Fruit fly (Drosophila melanogaster) whole organism, embryonic: ENCODE data around the gene SmE.

Experiments used
- Bgb ChIP-seq: fragments of 200-800 bp; sonication (Bioruptor generic); IDR thresholded peaks from 2 replicates; pipeline ENCODE4 v1.3.6; 2022; ENCODE audit warnings: missing biosample characterization, missing genetic modification characterization; ENCODE audit not compliant: partially characterized antibody
- C15 ChIP-seq: fragments of 200-800 bp; sonication (Bioruptor generic); IDR thresholded peaks from 3 replicates; pipeline ENCODE4 v1.3.6; 2022; ENCODE audit warnings: missing biosample characterization, missing genetic modification characterization
- CG10267 ChIP-seq: fragments of 200-800 bp; sonication (Bioruptor generic); optimal IDR thresholded peaks from 2 replicates; lab custom pipeline; 2018; ENCODE audit warnings: missing biosample characterization, mild to moderate bottlenecking, missing genetic modification characterization, moderate library complexity
- CG11696 ChIP-seq: fragments of 200-800 bp; sonication (Bioruptor generic); IDR thresholded peaks from 2 replicates; pipeline ENCODE4 v1.3.6; 2022; ENCODE audit warnings: missing biosample characterization, missing genetic modification characterization
- CG12219 ChIP-seq: fragments of 200-800 bp; sonication (Bioruptor generic); optimal IDR thresholded peaks from 3 replicates; lab custom pipeline; 2018; ENCODE audit warnings: missing biosample characterization, mild to moderate bottlenecking, missing genetic modification characterization
- CG13287 ChIP-seq: fragments of 200-800 bp; sonication (Bioruptor generic); IDR thresholded peaks from 2 replicates; pipeline ENCODE4 v1.3.6; 2022; ENCODE audit warnings: missing biosample characterization, missing genetic modification characterization; ENCODE audit not compliant: partially characterized antibody
- CG15011 ChIP-seq: fragments of 200-800 bp; sonication (Bioruptor generic); optimal IDR thresholded peaks from 3 replicates; lab custom pipeline; 2018; ENCODE audit warnings: missing biosample characterization, mild to moderate bottlenecking, missing genetic modification characterization
- CG15269 ChIP-seq: fragments of 200-800 bp; sonication (Bioruptor generic); optimal IDR thresholded peaks from 2 replicates; lab custom pipeline; 2018; ENCODE audit warnings: missing biosample characterization, mild to moderate bottlenecking, missing genetic modification characterization, moderate library complexity
- CG2199 ChIP-seq: fragments of 200-800 bp; sonication (Bioruptor generic); IDR thresholded peaks from 3 replicates; pipeline ENCODE4 v1.3.6; 2022; ENCODE audit warnings: missing biosample characterization, missing genetic modification characterization
- CG2875 ChIP-seq: fragments of 200-800 bp; sonication (Bioruptor generic); optimal IDR thresholded peaks from 2 replicates; lab custom pipeline; 2017; ENCODE audit warnings: missing biosample characterization, mild to moderate bottlenecking, missing genetic modification characterization, missing genetic modification reagents
- CG30431 ChIP-seq: fragments of 200-800 bp; sonication (Bioruptor generic); optimal IDR thresholded peaks from 2 replicates; lab custom pipeline; 2017; ENCODE audit warnings: missing biosample characterization, missing genetic modification characterization
- CG3995 ChIP-seq: fragments of 200-800 bp; sonication (Bioruptor generic); optimal IDR thresholded peaks from 3 replicates; lab custom pipeline; 2016; ENCODE audit warnings: missing biosample characterization, missing genetic modification characterization
- CG42726 ChIP-seq: fragments of 200-800 bp; sonication (Bioruptor generic); IDR thresholded peaks from 2 replicates; pipeline ENCODE4 v1.3.6; 2022; ENCODE audit warnings: missing biosample characterization, missing genetic modification characterization; ENCODE audit not compliant: partially characterized antibody
- CG6254 ChIP-seq: fragments of 200-800 bp; sonication (Bioruptor generic); optimal IDR thresholded peaks from 3 replicates; lab custom pipeline; 2017; ENCODE audit warnings: mild to moderate bottlenecking, missing biosample characterization, missing genetic modification reagents, missing genetic modification characterization
- CG7372 ChIP-seq: fragments of 200-800 bp; sonication (Bioruptor generic); IDR thresholded peaks from 2 replicates; pipeline ENCODE4 v1.3.6; 2022; ENCODE audit warnings: missing biosample characterization, missing genetic modification characterization
- CG7839 ChIP-seq: fragments of 200-800 bp; sonication (Bioruptor generic); optimal IDR thresholded peaks from 3 replicates; lab custom pipeline; 2018; ENCODE audit warnings: missing biosample characterization, mild to moderate bottlenecking, missing genetic modification characterization, moderate library complexity
- Dad ChIP-seq: fragments of 200-800 bp; sonication (Bioruptor generic); optimal IDR thresholded peaks from 3 replicates; lab custom pipeline; 2016; ENCODE audit warnings: missing biosample characterization, missing genetic modification characterization
- Ets97D ChIP-seq: fragments of 200-800 bp; sonication (Bioruptor generic); optimal IDR thresholded peaks from 3 replicates; lab custom pipeline; 2016; ENCODE audit warnings: missing biosample characterization, missing genetic modification characterization
- Kr ChIP-seq: fragments of 200-800 bp; sonication (Bioruptor generic); optimal IDR thresholded peaks from 2 replicates; lab custom pipeline; 2017; ENCODE audit warnings: missing biosample characterization, mild to moderate bottlenecking, missing genetic modification characterization
- NC2β ChIP-seq: fragments of 200-800 bp; sonication (Bioruptor generic); optimal IDR thresholded peaks from 2 replicates; lab custom pipeline; 2016; ENCODE audit warnings: missing biosample characterization, missing genetic modification characterization
- NFAT ChIP-seq: fragments of 200-800 bp; sonication (Bioruptor generic); IDR thresholded peaks from 2 replicates; pipeline ENCODE4 v1.3.6; 2022; ENCODE audit warnings: missing biosample characterization, missing genetic modification characterization
- NK7.1 ChIP-seq: fragments of 200-800 bp; sonication (Bioruptor generic); optimal IDR thresholded peaks from 3 replicates; lab custom pipeline; 2016; ENCODE audit warnings: missing biosample characterization, missing genetic modification characterization
- Nf-YA ChIP-seq: fragments of 200-800 bp; sonication (Bioruptor generic); IDR thresholded peaks from 2 replicates; pipeline ENCODE4 v1.3.6; 2022; ENCODE audit warnings: missing biosample characterization, missing genetic modification characterization
- Opbp ChIP-seq: fragments of 200-800 bp; sonication (Bioruptor generic); IDR thresholded peaks from 3 replicates; pipeline ENCODE4 v1.3.6; 2022; ENCODE audit warnings: missing biosample characterization, missing genetic modification characterization; ENCODE audit not compliant: partially characterized antibody
- Scr ChIP-seq: fragments of 200-800 bp; sonication (Bioruptor generic); IDR thresholded peaks from 2 replicates; pipeline ENCODE4 v1.3.6; 2022; ENCODE audit warnings: missing biosample characterization, missing genetic modification characterization; ENCODE audit not compliant: partially characterized antibody
- Spps ChIP-seq: fragments of 200-800 bp; sonication (Bioruptor generic); optimal IDR thresholded peaks from 2 replicates; lab custom pipeline; 2018; ENCODE audit warnings: missing biosample characterization, mild to moderate bottlenecking, missing genetic modification characterization
- Ssrp ChIP-seq: fragments of 200-800 bp; sonication (Bioruptor generic); optimal IDR thresholded peaks from 2 replicates; lab custom pipeline; 2018; ENCODE audit warnings: missing biosample characterization, mild to moderate bottlenecking, missing genetic modification characterization, moderate library complexity
- Stat92E ChIP-seq, 3 experiments: fragments of >200 bp in 2 of 3; fragments of 200-800 bp in 1 of 3; sonication (Bioruptor generic) in 1 of 3; optimal IDR thresholded peaks; 2 replicates each; lab custom pipeline; 2017 to 2019; ENCODE audit warnings: missing biosample characterization in 3 of 3, missing genetic modification characterization in 3 of 3, mild to moderate bottlenecking in 1 of 3, moderate library complexity in 1 of 3
- Usf ChIP-seq: fragments of 200-800 bp; sonication (Bioruptor generic); optimal IDR thresholded peaks from 2 replicates; lab custom pipeline; 2017; ENCODE audit warnings: missing genotype, missing biosample characterization, missing genetic modification characterization
- bbx ChIP-seq: fragments of 200-800 bp; sonication (Bioruptor generic); IDR thresholded peaks from 2 replicates; pipeline ENCODE4 v1.3.6; 2022; ENCODE audit warnings: missing biosample characterization, missing genetic modification characterization; ENCODE audit not compliant: partially characterized antibody
- btn ChIP-seq: fragments of 200-800 bp; sonication (Bioruptor generic); optimal IDR thresholded peaks from 2 replicates; lab custom pipeline; 2016; ENCODE audit warnings: missing biosample characterization, missing genetic modification characterization
- crc ChIP-seq: fragments of 200-800 bp; sonication (Bioruptor generic); optimal IDR thresholded peaks from 2 replicates; lab custom pipeline; 2016; ENCODE audit warnings: missing biosample characterization, missing genetic modification characterization
- crp ChIP-seq, 2 experiments: fragments of 200-800 bp; sonication (Bioruptor generic); optimal IDR thresholded peaks; 2 replicates in 1 of 2; 3 replicates in 1 of 2; lab custom pipeline; 2017; ENCODE audit warnings: missing biosample characterization in 2 of 2, missing genetic modification characterization in 2 of 2, mild to moderate bottlenecking in 1 of 2, moderate library complexity in 1 of 2
- dimm ChIP-seq: fragments of 200-800 bp; sonication (Bioruptor generic); IDR thresholded peaks from 2 replicates; pipeline ENCODE4 v1.3.6; 2022; ENCODE audit warnings: missing biosample characterization, missing genetic modification characterization
- disco-r ChIP-seq: fragments of 200-800 bp; sonication (Bioruptor generic); optimal IDR thresholded peaks from 2 replicates; lab custom pipeline; 2016; ENCODE audit warnings: missing biosample characterization, missing genetic modification characterization
- fu2 ChIP-seq: fragments of 200-800 bp; sonication (Bioruptor generic); optimal IDR thresholded peaks from 2 replicates; lab custom pipeline; 2016; ENCODE audit warnings: missing biosample characterization, missing genetic modification characterization
- gcm2 ChIP-seq: fragments of 200-800 bp; sonication (Bioruptor generic); optimal IDR thresholded peaks from 2 replicates; lab custom pipeline; 2016; ENCODE audit warnings: missing biosample characterization, missing genetic modification characterization
- hkb ChIP-seq, 2 experiments: fragments of 200-800 bp in 1 of 2; fragments of >200 bp in 1 of 2; sonication (Bioruptor generic) in 1 of 2; IDR thresholded peaks in 1 of 2; optimal IDR thresholded peaks in 1 of 2; 2 replicates each; pipeline versions ENCODE4 v1.3.6 to Lab custom; 2017 to 2022; ENCODE audit warnings: missing biosample characterization in 1 of 2, missing genetic modification characterization in 1 of 2
- ind ChIP-seq: fragments of 200-800 bp; sonication (Bioruptor generic); optimal IDR thresholded peaks from 3 replicates; lab custom pipeline; 2016; ENCODE audit warnings: missing biosample characterization, missing genetic modification characterization
- lilli ChIP-seq: fragments of 200-800 bp; sonication (Bioruptor generic); optimal IDR thresholded peaks from 3 replicates; lab custom pipeline; 2016; ENCODE audit warnings: missing biosample characterization, missing genetic modification characterization
- lmd ChIP-seq: fragments of 200-800 bp; sonication (Bioruptor generic); IDR thresholded peaks from 2 replicates; pipeline ENCODE4 v1.3.6; 2022; ENCODE audit warnings: missing biosample characterization, missing genetic modification characterization
- maf-S ChIP-seq: fragments of 200-800 bp; sonication (Bioruptor generic); optimal IDR thresholded peaks from 2 replicates; lab custom pipeline; 2016; ENCODE audit warnings: missing biosample characterization, missing genetic modification characterization
- odd ChIP-seq: fragments of 200-800 bp; sonication (Bioruptor generic); optimal IDR thresholded peaks from 2 replicates; lab custom pipeline; 2017; ENCODE audit warnings: missing biosample characterization, mild to moderate bottlenecking, missing genetic modification characterization
- ro ChIP-seq: fragments of 200-800 bp; sonication (Bioruptor generic); IDR thresholded peaks from 2 replicates; pipeline ENCODE4 v1.3.6; 2022; ENCODE audit warnings: missing biosample characterization, missing genetic modification characterization
- seq ChIP-seq: fragments of 200-800 bp; sonication (Bioruptor generic); IDR thresholded peaks from 2 replicates; pipeline ENCODE4 v1.3.6; 2022; ENCODE audit warnings: missing biosample characterization, missing genetic modification characterization
- sima ChIP-seq: fragments of 200-800 bp; sonication (Bioruptor generic); optimal IDR thresholded peaks from 2 replicates; lab custom pipeline; 2016; ENCODE audit warnings: missing biosample characterization, missing genetic modification characterization
- slou ChIP-seq: fragments of 200-800 bp; sonication (Bioruptor generic); optimal IDR thresholded peaks from 3 replicates; lab custom pipeline; 2016; ENCODE audit warnings: missing biosample characterization, missing genetic modification characterization
- tap ChIP-seq: fragments of 200-800 bp; optimal IDR thresholded peaks from 3 replicates; lab custom pipeline; 2019; ENCODE audit warnings: missing biosample characterization, mild to moderate bottlenecking, missing genetic modification characterization, moderate library complexity
- usp ChIP-seq: fragments of >200 bp; optimal IDR thresholded peaks from 2 replicates; lab custom pipeline; 2017; ENCODE audit warnings: missing biosample characterization, missing genetic modification characterization
- wdn ChIP-seq: fragments of 200-800 bp; sonication (Bioruptor generic); IDR thresholded peaks from 2 replicates; pipeline ENCODE4 v1.3.6; 2022; ENCODE audit warnings: missing biosample characterization, missing genetic modification characterization
- zen2 ChIP-seq: fragments of 200-800 bp; sonication (Bioruptor generic); IDR thresholded peaks from 3 replicates; pipeline ENCODE4 v1.3.6; 2022; ENCODE audit warnings: missing biosample characterization, missing genetic modification characterization; ENCODE audit not compliant: partially characterized antibody

Gene SmE

DNA sequence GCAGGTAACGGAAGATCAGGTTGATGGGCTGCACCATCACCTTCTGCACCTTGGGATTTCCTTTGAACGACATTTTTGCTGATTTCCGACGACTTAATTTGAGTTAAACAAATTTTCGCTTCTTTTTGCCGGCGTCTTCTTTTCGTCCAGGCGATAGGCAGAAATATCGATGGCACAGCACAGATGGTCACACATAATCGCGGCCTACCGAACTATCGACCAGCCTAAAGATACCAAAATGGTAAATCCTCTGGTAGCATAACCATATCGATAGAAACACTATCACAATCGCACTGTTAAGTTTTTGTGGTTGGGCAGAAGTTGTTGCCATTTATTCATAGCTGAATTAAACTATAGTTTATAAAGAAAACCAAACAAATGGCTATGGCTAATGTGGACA, at the start of gene SmE, which contains the start of gene CG34132 (continued):
- TF ChIP-seq NFAT (0 out of 2 replicates have a peak, but pooled peaks have one; percentile 16), maf-S (no peak), Dad (no peak), CG42726 (peak; percentile 99), odd (GFP tag; lab: Kevin White, UChicago) (no peak), Spps (tag; lab: Kevin White, UChicago) (no peak), Stat92E (GFP tag; optimal IDR thresholded peaks at IDR 0.05; lab: Kevin White, UChicago) (no peak), CG13287 (GFP tag; lab: Robert Waterston, UW) (peak; percentile 94), seq (no peak), CG6254 (no peak), C15 (GFP tag; lab: Robert Waterston, UW) (no peak), CG30431 (no peak), CG7372 (GFP tag; lab: Robert Waterston, UW) (no peak), Opbp (GFP tag; lab: Robert Waterston, UW) (peak; percentile 98), slou (GFP tag; lab: Kevin White, UChicago) (no peak), tap (tag; lab: Kevin White, UChicago) (no peak), crc (GFP tag; lab: Kevin White, UChicago) (no peak), hkb (optimal IDR thresholded peaks at IDR 0.05; lab: Kevin White, UChicago) (no peak), hkb (GFP tag; IDR thresholded peaks at IDR 0.05; lab: Robert Waterston, UW) (no peak), CG7839 (tag; lab: Kevin White, UChicago) (no peak), wdn (GFP tag; lab: Robert Waterston, UW) (no peak), lilli (no peak), btn (GFP tag; lab: Kevin White, UChicago) (no peak), NK7.1 (no peak), lmd (GFP tag; lab: Robert Waterston, UW) (no peak), Nf-YA (GFP tag; lab: Robert Waterston, UW) (no peak), Scr (GFP tag; lab: Robert Waterston, UW) (peak; percentile 92), usp (GFP tag; lab: Kevin White, UChicago) (no peak), CG10267 (no peak), CG15269 (tag; lab: Kevin White, UChicago) (no peak), bbx (peak; percentile 98), crp (GFP tag; optimal IDR thresholded peaks at IDR 0.05; lab: Kevin White, UChicago) (no peak), CG3995 (GFP tag; lab: Kevin White, UChicago) (peak; percentile 90), Kr (GFP tag; lab: Kevin White, UChicago) (no peak), Bgb (GFP tag; lab: Robert Waterston, UW) (peak; percentile 98), ind (GFP tag; lab: Kevin White, UChicago) (no peak), dimm (GFP tag; lab: Robert Waterston, UW) (no peak), CG12219 (GFP tag; lab: Kevin White, UChicago) (no peak), disco-r (no peak), NC2β (GFP tag; lab: Kevin White, UChicago) (no peak), fu2 (GFP tag; lab: Kevin White, UChicago) (no peak), gcm2 (GFP tag; lab: Kevin White, UChicago) (no peak), zen2 (peak; percentile 94), CG15011 (GFP tag; lab: Kevin White, UChicago) (no peak), CG2875 (GFP tag; lab: Kevin White, UChicago) (no peak), CG11696 (GFP tag; lab: Robert Waterston, UW) (no peak), Usf (GFP tag; lab: Kevin White, UChicago) (no peak), CG2199 (GFP tag; lab: Robert Waterston, UW) (0 out of 3 replicates have a peak, but pooled peaks have one; percentile 36), Ssrp (tag; lab: Kevin White, UChicago) (no peak), ro (no peak), Ets97D (GFP tag; lab: Kevin White, UChicago) (peak; percentile 26), sima (GFP tag; lab: Kevin White, UChicago) (no peak)
